Fruit fly (Drosophila melanogaster) whole organism, embryonic: ENCODE data around the gene CG33489.

Experiments used
- ATbp ChIP-seq: fragments of 200-800 bp; sonication (Bioruptor generic); optimal IDR thresholded peaks from 2 replicates; lab custom pipeline; 2017; ENCODE audit warnings: missing biosample characterization, mild to moderate bottlenecking, missing genetic modification characterization, missing genetic modification reagents
- Abd-B ChIP-seq: fragments of 200-800 bp; sonication (Bioruptor generic); optimal IDR thresholded peaks from 2 replicates; lab custom pipeline; 2018; ENCODE audit warnings: missing biosample characterization, mild to moderate bottlenecking, missing genetic modification characterization, moderate library complexity
- Aef1 ChIP-seq: fragments of 200-800 bp; sonication (Bioruptor generic); IDR thresholded peaks from 3 replicates; pipeline ENCODE4 v1.3.6; 2022; ENCODE audit warnings: missing biosample characterization, missing genetic modification characterization
- CG11456 ChIP-seq: fragments of 200-800 bp; sonication (Bioruptor generic); IDR thresholded peaks from 3 replicates; pipeline ENCODE4 v1.3.6; 2022; ENCODE audit warnings: missing biosample characterization, missing genetic modification characterization
- CG12942 ChIP-seq: fragments of 200-800 bp; sonication (Bioruptor generic); optimal IDR thresholded peaks from 3 replicates; lab custom pipeline; 2016; ENCODE audit warnings: missing biosample characterization, missing genetic modification characterization
- CG13775 ChIP-seq: fragments of 200-800 bp; sonication (Bioruptor generic); optimal IDR thresholded peaks from 3 replicates; lab custom pipeline; 2017; ENCODE audit warnings: missing biosample characterization, mild to moderate bottlenecking, missing genetic modification characterization
- CG15514 ChIP-seq: fragments of 200-800 bp; sonication (Bioruptor generic); optimal IDR thresholded peaks from 3 replicates; lab custom pipeline; 2017; ENCODE audit warnings: missing biosample characterization, missing genetic modification characterization, mild to moderate bottlenecking, moderate library complexity, missing genetic modification reagents
- CG17612 ChIP-seq: fragments of 200-800 bp; sonication (Bioruptor generic); IDR thresholded peaks from 2 replicates; pipeline ENCODE4 v1.3.6; 2022; ENCODE audit warnings: missing biosample characterization, missing genetic modification characterization
- CG17912 ChIP-seq: fragments of 200-800 bp; sonication (Bioruptor generic); optimal IDR thresholded peaks from 2 replicates; lab custom pipeline; 2018; ENCODE audit warnings: missing biosample characterization, mild to moderate bottlenecking, missing genetic modification characterization
- CG2678 ChIP-seq: fragments of 200-800 bp; sonication (Bioruptor generic); optimal IDR thresholded peaks from 3 replicates; lab custom pipeline; 2019; ENCODE audit warnings: missing biosample characterization, mild to moderate bottlenecking, missing genetic modification characterization, moderate library complexity
- CG32767 ChIP-seq: fragments of 200-800 bp; sonication (Bioruptor generic); IDR thresholded peaks from 2 replicates; pipeline ENCODE4 v1.3.6; 2022; ENCODE audit warnings: missing biosample characterization, missing genetic modification characterization
- CG4282 ChIP-seq: fragments of 200-800 bp; sonication (Bioruptor generic); optimal IDR thresholded peaks from 2 replicates; lab custom pipeline; 2016; ENCODE audit warnings: missing biosample characterization, missing genetic modification characterization
- CG5245 ChIP-seq: fragments of 200-800 bp; sonication (Bioruptor generic); optimal IDR thresholded peaks from 3 replicates; lab custom pipeline; 2016; ENCODE audit warnings: missing biosample characterization, missing genetic modification characterization
- CG6254 ChIP-seq: fragments of 200-800 bp; sonication (Bioruptor generic); optimal IDR thresholded peaks from 3 replicates; lab custom pipeline; 2017; ENCODE audit warnings: mild to moderate bottlenecking, missing biosample characterization, missing genetic modification reagents, missing genetic modification characterization
- CG6654 ChIP-seq: fragments of 200-800 bp; sonication (Bioruptor generic); optimal IDR thresholded peaks from 2 replicates; lab custom pipeline; 2017; ENCODE audit warnings: missing biosample characterization, mild to moderate bottlenecking, missing genetic modification characterization
- CG8359 ChIP-seq: fragments of 200-800 bp; sonication (Bioruptor generic); optimal IDR thresholded peaks from 2 replicates; lab custom pipeline; 2017; ENCODE audit warnings: missing biosample characterization, mild to moderate bottlenecking, missing genetic modification characterization, borderline replicate concordance
- CG8388 ChIP-seq: fragments of 200-800 bp; sonication (Bioruptor generic); optimal IDR thresholded peaks from 2 replicates; lab custom pipeline; 2019; ENCODE audit warnings: missing biosample characterization, mild to moderate bottlenecking, missing genetic modification characterization, moderate library complexity
- CG8478 ChIP-seq: fragments of >200 bp; optimal IDR thresholded peaks from 2 replicates; lab custom pipeline; 2018
- CoRest ChIP-seq: fragments of 200-800 bp; sonication (Bioruptor generic); optimal IDR thresholded peaks from 3 replicates; lab custom pipeline; 2018; ENCODE audit warnings: missing biosample characterization, mild to moderate bottlenecking, missing genetic modification characterization, moderate library complexity
- D ChIP-seq, 2 experiments: fragments of 200-800 bp in 1 of 2; fragments of >200 bp in 1 of 2; sonication (Bioruptor generic) in 1 of 2; optimal IDR thresholded peaks; 2 replicates in 1 of 2; 3 replicates in 1 of 2; lab custom pipeline; 2017; ENCODE audit warnings: mild to moderate bottlenecking in 1 of 2, missing biosample characterization in 1 of 2, missing genetic modification characterization in 1 of 2, missing genetic modification reagents in 1 of 2
- Doc3 ChIP-seq: fragments of 200-800 bp; sonication (Bioruptor generic); IDR thresholded peaks from 3 replicates; pipeline ENCODE4 v1.3.6; 2022; ENCODE audit warnings: missing biosample characterization, missing genetic modification characterization; ENCODE audit not compliant: partially characterized antibody
- Dref ChIP-seq: fragments of 200-800 bp; sonication (Bioruptor generic); IDR thresholded peaks from 2 replicates; pipeline ENCODE4 v1.3.6; 2022; ENCODE audit warnings: missing biosample characterization, missing genetic modification characterization
- Fer2 ChIP-seq: fragments of 200-800 bp; sonication (Bioruptor generic); optimal IDR thresholded peaks from 2 replicates; lab custom pipeline; 2018; ENCODE audit warnings: missing biosample characterization, mild to moderate bottlenecking, missing genetic modification characterization, moderate library complexity
- Gsc ChIP-seq: fragments of 200-800 bp; sonication (Bioruptor generic); IDR thresholded peaks from 2 replicates; pipeline ENCODE4 v1.3.6; 2022; ENCODE audit warnings: missing biosample characterization, missing genetic modification characterization
- HLH3B ChIP-seq: fragments of 200-800 bp; sonication (Bioruptor generic); IDR thresholded peaks from 2 replicates; pipeline ENCODE4 v1.3.6; 2022; ENCODE audit warnings: missing biosample characterization, missing genetic modification characterization
- Hey ChIP-seq: fragments of 200-800 bp; sonication (Bioruptor generic); optimal IDR thresholded peaks from 3 replicates; lab custom pipeline; 2018; ENCODE audit warnings: missing biosample characterization, mild to moderate bottlenecking, missing genetic modification characterization
- Hmx ChIP-seq: fragments of 200-800 bp; sonication (Bioruptor generic); optimal IDR thresholded peaks from 2 replicates; lab custom pipeline; 2016; ENCODE audit warnings: missing biosample characterization, missing genetic modification characterization
- Hr39 ChIP-seq: fragments of >200 bp; optimal IDR thresholded peaks from 2 replicates; lab custom pipeline; 2017
- Hr51 ChIP-seq, 2 experiments: fragments of 200-800 bp; sonication (Bioruptor generic); optimal IDR thresholded peaks; 2 replicates in 1 of 2; 3 replicates in 1 of 2; lab custom pipeline; 2016 to 2018; ENCODE audit warnings: missing biosample characterization in 2 of 2, missing genetic modification characterization in 2 of 2, mild to moderate bottlenecking in 1 of 2, moderate library complexity in 1 of 2
- Kr ChIP-seq: fragments of 200-800 bp; sonication (Bioruptor generic); optimal IDR thresholded peaks from 2 replicates; lab custom pipeline; 2017; ENCODE audit warnings: missing biosample characterization, mild to moderate bottlenecking, missing genetic modification characterization
- Lim3 ChIP-seq: fragments of 200-800 bp; sonication (Bioruptor generic); IDR thresholded peaks from 2 replicates; pipeline ENCODE4 v1.3.6; 2022; ENCODE audit warnings: missing biosample characterization, missing genetic modification characterization
- Six4 ChIP-seq: fragments of 200-800 bp; sonication (Bioruptor generic); optimal IDR thresholded peaks from 2 replicates; lab custom pipeline; 2016; ENCODE audit warnings: missing biosample characterization, missing genetic modification characterization
- Xbp1 ChIP-seq: fragments of 200-800 bp; sonication (Bioruptor generic); optimal IDR thresholded peaks from 3 replicates; lab custom pipeline; 2016; ENCODE audit warnings: missing biosample characterization, mild to moderate bottlenecking, missing genetic modification characterization
- Xrp1 ChIP-seq: fragments of 200-800 bp; sonication (Bioruptor generic); IDR thresholded peaks from 2 replicates; pipeline ENCODE4 v1.3.6; 2022; ENCODE audit warnings: missing biosample characterization, missing genetic modification characterization
- abd-A ChIP-seq: fragments of 200-800 bp; sonication (Bioruptor generic); optimal IDR thresholded peaks from 3 replicates; lab custom pipeline; 2019; ENCODE audit warnings: missing biosample characterization, mild to moderate bottlenecking, missing genetic modification characterization, moderate library complexity
- cwo ChIP-seq: fragments of 200-800 bp; sonication (Bioruptor generic); optimal IDR thresholded peaks from 3 replicates; lab custom pipeline; 2017; ENCODE audit warnings: missing biosample characterization, missing genetic modification characterization, mild to moderate bottlenecking, moderate library complexity, missing genetic modification reagents
- disco-r ChIP-seq: fragments of 200-800 bp; sonication (Bioruptor generic); optimal IDR thresholded peaks from 2 replicates; lab custom pipeline; 2016; ENCODE audit warnings: missing biosample characterization, missing genetic modification characterization
- eyg ChIP-seq: fragments of 200-800 bp; sonication (Bioruptor generic); optimal IDR thresholded peaks from 3 replicates; lab custom pipeline; 2016; ENCODE audit warnings: missing biosample characterization, missing genetic modification characterization
- ind ChIP-seq: fragments of 200-800 bp; sonication (Bioruptor generic); optimal IDR thresholded peaks from 3 replicates; lab custom pipeline; 2016; ENCODE audit warnings: missing biosample characterization, missing genetic modification characterization
- kay ChIP-seq: fragments of 200-800 bp; sonication (Bioruptor generic); optimal IDR thresholded peaks from 2 replicates; lab custom pipeline; 2016; ENCODE audit warnings: missing biosample characterization, missing genetic modification characterization
- knrl ChIP-seq: fragments of 200-800 bp; sonication (Bioruptor generic); IDR thresholded peaks from 3 replicates; pipeline ENCODE4 v1.3.6; 2022; ENCODE audit warnings: missing biosample characterization, missing genetic modification characterization; ENCODE audit not compliant: partially characterized antibody
- pho ChIP-seq: fragments of 200-800 bp; sonication (Bioruptor generic); optimal IDR thresholded peaks from 2 replicates; lab custom pipeline; 2016; ENCODE audit warnings: missing biosample characterization, missing genetic modification characterization
- pum ChIP-seq: fragments of 200-800 bp; sonication (Bioruptor generic); optimal IDR thresholded peaks from 2 replicates; lab custom pipeline; 2016; ENCODE audit warnings: missing biosample characterization, missing genetic modification characterization
- sisA ChIP-seq: fragments of 200-800 bp; sonication (Bioruptor generic); IDR thresholded peaks from 2 replicates; pipeline ENCODE4 v1.3.6; 2022; ENCODE audit warnings: missing biosample characterization, missing genetic modification characterization
- tin ChIP-seq: fragments of 200-800 bp; sonication (Bioruptor generic); optimal IDR thresholded peaks from 3 replicates; lab custom pipeline; 2016; ENCODE audit warnings: missing biosample characterization, missing genetic modification characterization
- trem ChIP-seq: fragments of 200-800 bp; optimal IDR thresholded peaks from 3 replicates; lab custom pipeline; 2019; ENCODE audit warnings: missing biosample characterization, mild to moderate bottlenecking, missing genetic modification characterization, moderate library complexity
- unc-4 ChIP-seq: fragments of 200-800 bp; sonication (Bioruptor generic); IDR thresholded peaks from 2 replicates; pipeline ENCODE4 v1.3.6; 2022; ENCODE audit warnings: missing biosample characterization, missing genetic modification characterization; ENCODE audit not compliant: partially characterized antibody
- vnd ChIP-seq: fragments of 200-800 bp; sonication (Bioruptor generic); IDR thresholded peaks from 3 replicates; pipeline ENCODE4 v1.3.6; 2022; ENCODE audit warnings: missing biosample characterization, missing genetic modification characterization; ENCODE audit not compliant: partially characterized antibody
- wor ChIP-seq: fragments of 200-800 bp; sonication (Bioruptor generic); IDR thresholded peaks from 2 replicates; pipeline ENCODE4 v1.3.6; 2022; ENCODE audit warnings: missing biosample characterization, missing genetic modification characterization

Gene CG33489

DNA sequence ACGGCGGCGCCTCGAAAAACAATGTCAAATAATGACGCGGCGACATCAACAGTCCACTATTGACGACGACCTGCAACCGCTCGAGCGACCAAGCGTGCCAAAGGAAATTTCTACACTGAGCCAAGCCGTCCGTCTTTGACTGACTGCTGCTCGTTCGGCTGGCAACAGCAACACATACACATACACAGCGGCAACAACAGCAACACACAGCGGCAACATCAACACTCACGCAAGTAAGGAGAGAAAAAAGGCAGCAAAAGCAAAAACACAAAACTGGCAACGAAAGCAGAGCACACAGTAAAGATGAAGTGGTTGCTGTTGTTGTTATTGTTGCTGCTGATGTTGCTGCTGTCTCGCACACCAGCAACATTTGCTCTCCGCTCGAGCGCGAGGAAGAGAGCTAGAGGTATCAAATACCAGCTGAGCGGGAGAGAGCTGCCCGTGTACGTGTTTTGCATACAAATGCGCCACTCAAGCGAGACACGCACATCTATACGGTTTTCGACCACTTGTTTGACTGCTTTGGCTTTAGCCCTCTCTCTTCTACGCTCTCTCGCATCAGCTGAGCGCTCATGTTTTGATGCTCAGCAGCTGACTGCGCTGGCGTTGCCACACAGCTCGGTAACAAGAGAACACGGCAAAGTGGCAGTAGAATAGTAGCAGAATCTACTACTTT lies 23.7 kb downstream of the CG33489 start (continued):
- TF ChIP-seq Gsc (no peak), ATbp (GFP tag; lab: Kevin White, UChicago) (no peak), unc-4 (GFP tag; lab: Robert Waterston, UW) (peak; percentile 62), pum (no peak), disco-r (GFP tag; lab: Kevin White, UChicago) (no peak), CG4282 (GFP tag; lab: Kevin White, UChicago) (peak; percentile 9), tin (peak; percentile 7), Aef1 (peak; percentile 70), Hr51 (GFP tag; optimal IDR thresholded peaks at IDR 0.05; lab: Kevin White, UChicago) (peak in 1 of 2 experiments; percentile 53), CG6254 (GFP tag; lab: Kevin White, UChicago) (peak; percentile 22), CoRest (tag; lab: Kevin White, UChicago) (no peak), CG17912 (GFP tag; lab: Kevin White, UChicago) (peak; percentile 7), D (optimal IDR thresholded peaks at IDR 0.05; lab: Kevin White, UChicago) (peak; percentile 92), D (GFP tag; optimal IDR thresholded peaks at IDR 0.05; lab: Kevin White, UChicago) (no peak), Hey (tag; lab: Kevin White, UChicago) (no peak), wor (GFP tag; lab: Robert Waterston, UW) (no peak), Abd-B (no peak), Xrp1 (no peak), Lim3 (GFP tag; lab: Robert Waterston, UW) (no peak), HLH3B (GFP tag; lab: Robert Waterston, UW) (0 out of 2 replicates have a peak, but pooled peaks have one; percentile 11), kay (GFP tag; lab: Kevin White, UChicago) (no peak), Kr (GFP tag; lab: Kevin White, UChicago) (no peak), cwo (GFP tag; lab: Kevin White, UChicago) (peak; percentile 43)

DNA sequence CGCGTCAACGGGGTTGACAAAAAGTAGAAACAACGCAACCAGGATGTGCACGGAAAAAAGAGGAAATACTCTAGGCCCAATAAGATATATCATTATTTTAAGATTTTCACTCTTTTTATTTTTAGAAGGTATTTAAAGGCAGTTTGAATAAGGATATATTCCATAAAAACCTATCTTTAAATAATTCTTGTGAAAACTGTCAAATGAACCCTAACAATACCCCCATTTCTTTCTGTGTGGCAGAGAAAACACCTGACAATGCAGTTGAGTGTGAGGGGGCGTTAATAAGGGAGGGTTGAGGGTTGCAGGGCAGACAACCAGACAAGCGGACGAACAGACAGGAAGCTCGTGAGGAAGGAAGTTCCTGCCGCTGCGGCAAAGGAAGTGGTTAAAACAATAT lies 24.9 kb downstream of the CG33489 start:
- TF ChIP-seq CG8478 (lab: Kevin White, UChicago), result no peak
- no peak for TF ChIP-seq Fer2 (tag; lab: Kevin White, UChicago)
- no peak for TF ChIP-seq CG11456 (GFP tag; lab: Robert Waterston, UW)
- no peak for TF ChIP-seq Hmx
- no peak for TF ChIP-seq CG15514 (GFP tag; lab: Kevin White, UChicago)
- no peak for TF ChIP-seq Doc3 (GFP tag; lab: Robert Waterston, UW)
- peak; percentile 11 for TF ChIP-seq CG13775 (GFP tag; lab: Kevin White, UChicago)
- peak in 1 of 2 experiments; percentile 20 for TF ChIP-seq Hr51 (GFP tag; optimal IDR thresholded peaks at IDR 0.05; lab: Kevin White, UChicago)
- peak; percentile 46 for TF ChIP-seq CG2678 (tag; lab: Kevin White, UChicago)
- TF ChIP-seq abd-A, result no peak
- no peak for TF ChIP-seq pho (GFP tag; lab: Kevin White, UChicago)
- TF ChIP-seq trem (tag; lab: Kevin White, UChicago), result no peak
- no peak for TF ChIP-seq CG4282 (GFP tag; lab: Kevin White, UChicago)
- no peak for TF ChIP-seq CG8359 (GFP tag; lab: Kevin White, UChicago)
- no peak for TF ChIP-seq Gsc
- no peak for TF ChIP-seq ind
- TF ChIP-seq Xbp1 (GFP tag; lab: Kevin White, UChicago), result peak; percentile 31
- 0 out of 2 replicates have a peak, but pooled peaks have one; percentile 35 for TF ChIP-seq CG32767
- TF ChIP-seq knrl (GFP tag; lab: Robert Waterston, UW), result no peak
- TF ChIP-seq CG17612 (GFP tag; lab: Robert Waterston, UW), result no peak
- no peak for TF ChIP-seq eyg (GFP tag; lab: Kevin White, UChicago)
- TF ChIP-seq Dref (GFP tag; lab: Robert Waterston, UW), result no peak
- TF ChIP-seq CG6654 (GFP tag; lab: Kevin White, UChicago), result no peak
- no peak for TF ChIP-seq CG5245
- TF ChIP-seq Hr39, result no peak
- TF ChIP-seq Six4 (GFP tag; lab: Kevin White, UChicago), result peak; percentile 28
- TF ChIP-seq CG8388 (GFP tag; lab: Kevin White, UChicago), result peak; percentile 55
- TF ChIP-seq CG12942 (GFP tag; lab: Kevin White, UChicago), result no peak
- TF ChIP-seq vnd (GFP tag; lab: Robert Waterston, UW), result 0 out of 3 replicates have a peak, but pooled peaks have one; percentile 19
- TF ChIP-seq sisA (GFP tag; lab: Robert Waterston, UW), result peak; percentile 45
